Fruit fly (Drosophila melanogaster): ENCODE results near the gene crp.
A peak's percentile ranks its signal among the peaks of the same experiment; 100 is the strongest.

Gene crp

DNA sequence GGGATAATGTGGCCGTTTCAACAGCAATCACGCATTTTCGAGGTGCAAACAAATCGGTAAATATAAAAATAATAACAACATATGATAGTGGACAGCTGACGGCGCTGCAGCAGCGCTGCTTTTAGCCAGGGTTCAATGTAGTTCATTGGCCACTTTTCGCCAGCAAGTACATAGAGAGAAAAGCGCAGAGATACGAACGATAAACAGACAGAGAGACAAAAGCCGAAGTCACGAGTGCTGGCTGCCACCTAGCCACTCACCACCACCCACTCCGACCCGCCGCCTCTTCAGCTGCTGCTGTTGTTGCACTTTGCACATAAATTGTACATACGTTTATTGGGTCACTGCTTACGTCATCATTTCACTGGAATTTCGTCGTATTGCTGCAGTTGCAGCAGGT, 4.7 kb downstream of the crp start:
- TF ChIP-seq Dif (GFP tag; optimal IDR thresholded peaks at IDR 0.05; ENCODE audit: partially characterized antibody) (no peak), ey (GFP tag; optimal IDR thresholded peaks at IDR 0.05) (no peak), fru (GFP tag; optimal IDR thresholded peaks at IDR 0.05) (no peak), psq (GFP tag; optimal IDR thresholded peaks at IDR 0.05) (no peak), dsf (GFP tag; optimal IDR thresholded peaks at IDR 0.05; ENCODE audit: borderline replicate concordance) (no peak), sage (GFP tag; optimal IDR thresholded peaks at IDR 0.05) (no peak), OdsH (GFP tag; optimal IDR thresholded peaks at IDR 0.05) (no peak), Rel (GFP tag; optimal IDR thresholded peaks at IDR 0.05) (no peak), Rel (tag; optimal IDR thresholded peaks at IDR 0.05) (no peak), Jra (GFP tag; optimal IDR thresholded peaks at IDR 0.05) (no peak), Hr78 (GFP tag; optimal IDR thresholded peaks at IDR 0.05) (no peak), lola (GFP tag; optimal IDR thresholded peaks at IDR 0.05) (no peak), usp (GFP tag; optimal IDR thresholded peaks at IDR 0.05) (no peak), Hnf4 (GFP tag; optimal IDR thresholded peaks at IDR 0.05) (no peak), brk (GFP tag; optimal IDR thresholded peaks at IDR 0.05) (no peak), pan (optimal IDR thresholded peaks at IDR 0.05) (no peak), CrebA (GFP tag; optimal IDR thresholded peaks at IDR 0.05; ENCODE audit: borderline replicate concordance) (no peak), dmrt93B (GFP tag; optimal IDR thresholded peaks at IDR 0.05) (no peak), CG9705 (GFP tag; optimal IDR thresholded peaks at IDR 0.05) (no peak), rgr (GFP tag; optimal IDR thresholded peaks at IDR 0.05) (no peak)

DNA sequence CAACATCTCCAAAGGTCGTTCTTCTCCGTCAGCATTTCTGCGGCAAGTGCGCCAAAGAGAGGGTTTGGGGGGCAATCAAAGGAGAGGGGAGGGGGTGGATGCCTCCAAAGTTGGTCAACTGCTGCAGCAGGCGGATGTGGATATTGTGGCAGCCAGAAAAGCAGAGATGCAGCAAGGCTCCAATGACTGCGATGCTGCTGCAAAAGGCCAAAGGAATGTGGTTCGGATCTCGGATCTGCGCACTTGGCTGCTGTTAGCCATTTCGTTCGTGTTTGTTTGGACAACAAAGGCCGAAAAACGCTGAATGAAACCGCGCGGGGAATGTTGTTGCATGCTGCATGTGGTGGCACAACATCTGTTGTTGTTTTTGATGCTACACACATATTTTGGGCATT, 5.5 kb downstream of the crp start:
- TF ChIP-seq Sp1 (GFP tag; optimal IDR thresholded peaks at IDR 0.05) = no peak
- peak; percentile 4 for TF ChIP-seq psq (GFP tag; optimal IDR thresholded peaks at IDR 0.05)
- TF ChIP-seq tai (GFP tag; optimal IDR thresholded peaks at IDR 0.05) = no peak
- no peak for TF ChIP-seq dmrt93B (GFP tag; optimal IDR thresholded peaks at IDR 0.05)
- TF ChIP-seq HLH106 (tag; optimal IDR thresholded peaks at IDR 0.05) = peak; percentile 23
- no peak for TF ChIP-seq Mio (GFP tag; optimal IDR thresholded peaks at IDR 0.05)
- no peak for TF ChIP-seq jim (GFP tag; optimal IDR thresholded peaks at IDR 0.05)
- no peak for TF ChIP-seq fru (GFP tag; optimal IDR thresholded peaks at IDR 0.05)
- no peak for TF ChIP-seq usp (GFP tag; optimal IDR thresholded peaks at IDR 0.05)
- TF ChIP-seq sage (GFP tag; optimal IDR thresholded peaks at IDR 0.05) = no peak
- no peak for TF ChIP-seq foxo (GFP tag; optimal IDR thresholded peaks at IDR 0.05)
- TF ChIP-seq Abd-B (GFP tag; optimal IDR thresholded peaks at IDR 0.05) = no peak
- no peak for TF ChIP-seq dl (GFP tag; optimal IDR thresholded peaks at IDR 0.05; ENCODE audit: insufficient read depth in 1 of 2, partially characterized antibody in 2 of 2)
- no peak for TF ChIP-seq Dif (GFP tag; optimal IDR thresholded peaks at IDR 0.05; ENCODE audit: partially characterized antibody)
- TF ChIP-seq rgr (GFP tag; optimal IDR thresholded peaks at IDR 0.05) = peak; percentile 26
- TF ChIP-seq CG9705 (GFP tag; optimal IDR thresholded peaks at IDR 0.05) = peak; percentile 10
- no peak for TF ChIP-seq br (GFP tag; optimal IDR thresholded peaks at IDR 0.05)
- TF ChIP-seq Hr83 (GFP tag; optimal IDR thresholded peaks at IDR 0.05; ENCODE audit: poor library complexity, severe bottlenecking) = peak; percentile 74

DNA sequence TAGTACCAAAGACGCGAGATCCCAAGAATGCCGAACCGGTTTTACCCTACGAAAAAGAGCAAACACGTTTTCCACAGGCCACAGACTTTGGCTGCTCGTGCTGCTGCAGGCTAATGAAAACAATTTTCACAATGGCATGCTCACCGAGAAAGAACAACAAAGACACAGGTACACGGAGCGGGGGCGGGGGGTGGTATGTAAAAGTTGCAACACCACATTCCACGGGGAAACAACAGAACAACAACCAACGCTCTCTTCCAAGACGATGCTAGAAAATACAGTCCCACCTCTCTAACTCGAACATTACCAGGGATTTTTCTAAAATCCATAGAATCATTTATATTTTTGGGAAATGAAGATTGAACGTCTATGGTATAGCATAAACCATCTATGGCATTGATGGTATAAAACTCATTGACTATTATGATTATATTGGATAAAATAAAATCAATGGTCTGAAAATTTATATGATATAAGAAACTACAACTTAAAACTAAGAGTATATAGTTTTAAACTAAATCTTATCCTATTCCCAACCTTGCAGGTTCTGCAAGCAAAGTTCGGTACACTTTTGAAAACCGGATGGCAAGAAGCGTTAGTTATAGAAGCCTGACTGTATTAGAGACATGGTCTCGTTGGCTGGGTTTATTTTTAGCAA, 6.0 kb downstream of the crp start:
- TF ChIP-seq Mio (GFP tag; optimal IDR thresholded peaks at IDR 0.05) (no peak), foxo (GFP tag; optimal IDR thresholded peaks at IDR 0.05) (peak in 1 of 2 experiments; percentile 50), psq (GFP tag; optimal IDR thresholded peaks at IDR 0.05) (peak; percentile 16), woc (GFP tag; optimal IDR thresholded peaks at IDR 0.05) (peak; percentile 55), ey (GFP tag; optimal IDR thresholded peaks at IDR 0.05) (peak; percentile 24), jim (GFP tag; optimal IDR thresholded peaks at IDR 0.05) (no peak), HLH106 (tag; optimal IDR thresholded peaks at IDR 0.05) (peak; percentile 22), fru (GFP tag; optimal IDR thresholded peaks at IDR 0.05) (peak; percentile 45), Sp1 (GFP tag; optimal IDR thresholded peaks at IDR 0.05) (peak; percentile 25), Jra (GFP tag; optimal IDR thresholded peaks at IDR 0.05) (no peak), Vsx2 (GFP tag; optimal IDR thresholded peaks at IDR 0.05; ENCODE audit: partially characterized antibody) (no peak), OdsH (GFP tag; optimal IDR thresholded peaks at IDR 0.05) (peak; percentile 17), h (GFP tag; optimal IDR thresholded peaks at IDR 0.05) (peak; percentile 28), Abd-B (GFP tag; optimal IDR thresholded peaks at IDR 0.05) (no peak)

Measured in whole organism, wandering third instar larva.